Worm (Caenorhabditis elegans) whole organism, mixed stage, embryonic: ENCODE measurements around the gene crn-6.

ENCODE experiments used
- ces-1 ChIP-seq: fragments of 150-350 bp; optimal IDR thresholded peaks from 2 replicates; lab custom pipeline; 2014; ENCODE audit warnings: missing biosample characterization, missing genetic modification reagents, missing genetic modification characterization
- mep-1 ChIP-seq: fragments of 150-350 bp; optimal IDR thresholded peaks from 2 replicates; lab custom pipeline; 2017; ENCODE audit warnings: missing biosample characterization, missing genetic modification reagents, missing genetic modification characterization, inconsistent platforms
- nhr-12 ChIP-seq: fragments of 150-350 bp; optimal IDR thresholded peaks from 2 replicates; lab custom pipeline; 2014; ENCODE audit warnings: missing biosample characterization, missing genetic modification characterization
- unc-39 ChIP-seq: fragments of 150-350 bp; optimal IDR thresholded peaks from 2 replicates; lab custom pipeline; 2014; ENCODE audit warnings: missing biosample characterization, missing genetic modification characterization

DNA sequence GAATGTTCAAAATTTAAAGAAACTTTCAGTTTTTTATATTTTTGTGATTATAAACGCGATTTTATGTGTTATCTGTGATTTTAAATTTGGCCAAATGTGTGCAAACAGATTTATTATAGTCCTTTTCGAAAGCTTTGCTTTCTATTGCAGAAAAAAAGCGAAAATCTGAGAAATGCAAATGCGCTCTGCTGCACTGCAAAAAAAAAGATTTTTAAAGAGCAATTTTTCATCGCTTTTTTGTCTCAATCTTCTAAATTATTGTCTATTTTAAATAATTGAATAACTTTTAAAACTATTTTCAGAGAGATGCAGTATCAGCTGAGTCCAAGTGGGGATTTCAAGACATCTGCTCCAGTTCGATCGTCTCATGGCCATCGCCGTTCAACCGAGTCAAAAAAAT, 45.1 kb upstream of the crn-6 start, which contains the start of gene cpb-1:
- TF ChIP-seq mep-1 (tag; lab: Kevin White, UChicago) (no peak), nhr-12 (tag; lab: Kevin White, UChicago) (no peak), unc-39 (tag; lab: Kevin White, UChicago) (no peak), ces-1 (GFP tag; lab: Kevin White, UChicago) (no peak)
